Fruit fly (Drosophila melanogaster): ENCODE data around the gene Sgs7.
A peak's percentile ranks its signal among the peaks of the same experiment; 100 is the strongest.

Sgs7 gene

dm6 chr3L:11540330-11540702, 30.7 kb downstream of the Sgs7 start (continued):
- TF ChIP-seq CG8281 (tag; optimal IDR thresholded peaks at IDR 0.05) = no peak
- TF ChIP-seq CG18011 (GFP tag; optimal IDR thresholded peaks at IDR 0.05) = no peak
- no peak for TF ChIP-seq CG8765 (GFP tag; IDR thresholded peaks at IDR 0.05)
- TF ChIP-seq crc (GFP tag; optimal IDR thresholded peaks at IDR 0.05) = no peak
- peak; percentile 40 for TF ChIP-seq CG1603 (tag; optimal IDR thresholded peaks at IDR 0.05)
- TF ChIP-seq Doc2 (GFP tag; IDR thresholded peaks at IDR 0.05) = no peak
- TF ChIP-seq Hr78 (GFP tag; optimal IDR thresholded peaks at IDR 0.05) = peak in 1 of 2 experiments; percentile 58
- TF ChIP-seq Blimp-1 (GFP tag; optimal IDR thresholded peaks at IDR 0.05) = peak; percentile 45
- no peak for TF ChIP-seq wor (GFP tag; IDR thresholded peaks at IDR 0.05)
- no peak for TF ChIP-seq ato (GFP tag; IDR thresholded peaks at IDR 0.05; ENCODE audit: partially characterized antibody)
- peak; percentile 8 for TF ChIP-seq CHES-1-like (GFP tag; optimal IDR thresholded peaks at IDR 0.05)
- TF ChIP-seq Poxn (GFP tag; IDR thresholded peaks at IDR 0.05) = no peak
- TF ChIP-seq MBD-R2 (GFP tag; IDR thresholded peaks at IDR 0.05) = no peak
- no peak for TF ChIP-seq Abd-B (GFP tag; optimal IDR thresholded peaks at IDR 0.05)
- TF ChIP-seq D (optimal IDR thresholded peaks at IDR 0.05) = no peak
- TF ChIP-seq D (GFP tag; optimal IDR thresholded peaks at IDR 0.05) = peak; percentile 29
- TF ChIP-seq Hr51 (GFP tag; optimal IDR thresholded peaks at IDR 0.05) = no peak
- no peak for TF ChIP-seq repo (GFP tag; optimal IDR thresholded peaks at IDR 0.05)
- no peak for TF ChIP-seq ssp (GFP tag; IDR thresholded peaks at IDR 0.05)
- no peak for TF ChIP-seq sna (GFP tag; IDR thresholded peaks at IDR 0.05; ENCODE audit: partially characterized antibody)
- TF ChIP-seq Scr (GFP tag; IDR thresholded peaks at IDR 0.05; ENCODE audit: partially characterized antibody) = no peak
- TF ChIP-seq CG6813 (GFP tag; optimal IDR thresholded peaks at IDR 0.05) = peak; percentile 42
- TF ChIP-seq BEAF-32 (GFP tag; optimal IDR thresholded peaks at IDR 0.05) = no peak
- no peak for TF ChIP-seq pho (GFP tag; optimal IDR thresholded peaks at IDR 0.05)
- peak; percentile 5 for TF ChIP-seq CoRest (tag; optimal IDR thresholded peaks at IDR 0.05)
- TF ChIP-seq Usf (GFP tag; optimal IDR thresholded peaks at IDR 0.05) = no peak
- TF ChIP-seq nau (GFP tag; optimal IDR thresholded peaks at IDR 0.05) = peak; percentile 64
- peak; percentile 54 for TF ChIP-seq Fer1 (GFP tag; optimal IDR thresholded peaks at IDR 0.05)
- no peak for TF ChIP-seq lmd (GFP tag; IDR thresholded peaks at IDR 0.05)
- TF ChIP-seq CG15514 (GFP tag; optimal IDR thresholded peaks at IDR 0.05) = peak; percentile 54
- no peak for TF ChIP-seq Dfd (GFP tag; optimal IDR thresholded peaks at IDR 0.05)
- no peak for TF ChIP-seq Antp (GFP tag; optimal IDR thresholded peaks at IDR 0.05)
- peak; percentile 55 for TF ChIP-seq CG13296 (GFP tag; optimal IDR thresholded peaks at IDR 0.05)
- TF ChIP-seq CG4707 (GFP tag; optimal IDR thresholded peaks at IDR 0.05) = peak; percentile 40
- TF ChIP-seq CG11504 (tag; optimal IDR thresholded peaks at IDR 0.05) = peak; percentile 13
- TF ChIP-seq vfl (GFP tag; optimal IDR thresholded peaks at IDR 0.05) = no peak
- TF ChIP-seq ranshi (GFP tag; IDR thresholded peaks at IDR 0.05) = peak; percentile 16; the same call in 1 of the 2 replicates
- TF ChIP-seq br (optimal IDR thresholded peaks at IDR 0.05) = no peak
- peak; percentile 24 for TF ChIP-seq CG17359 (tag; optimal IDR thresholded peaks at IDR 0.05)
- TF ChIP-seq CG17568 (GFP tag; optimal IDR thresholded peaks at IDR 0.05) = peak; percentile 75
- peak; percentile 42 for TF ChIP-seq CG18599 (GFP tag; optimal IDR thresholded peaks at IDR 0.05)
- TF ChIP-seq btn (GFP tag; optimal IDR thresholded peaks at IDR 0.05) = peak; percentile 13
- TF ChIP-seq kay (GFP tag; optimal IDR thresholded peaks at IDR 0.05) = peak; percentile 38
- no peak for TF ChIP-seq Mrtf (GFP tag; IDR thresholded peaks at IDR 0.05)
- peak; percentile 44 for TF ChIP-seq CG2678 (tag; optimal IDR thresholded peaks at IDR 0.05)
- no peak for TF ChIP-seq corto (GFP tag; optimal IDR thresholded peaks at IDR 0.05)
- TF ChIP-seq CG34376 (GFP tag; optimal IDR thresholded peaks at IDR 0.05) = peak; percentile 4
- TF ChIP-seq bcd (GFP tag; optimal IDR thresholded peaks at IDR 0.05) = no peak
- no peak for TF ChIP-seq kah (GFP tag; optimal IDR thresholded peaks at IDR 0.05)
- TF ChIP-seq dimm (GFP tag; IDR thresholded peaks at IDR 0.05) = no peak
- no peak for TF ChIP-seq stc (GFP tag; IDR thresholded peaks at IDR 0.05)
